Worm (Caenorhabditis elegans) whole organism, midembryonic: Measurements from ENCODE around the gene clec-223.
"Not testable (repeated sequence)": the region's sequence is repeated elsewhere in the genome, so short reads cannot be mapped to it uniquely, and the experiment has no call there.

Source experiments
- T22C8.4 ChIP-seq: fragments of 200-800 bp; sonication (Bioruptor generic); IDR thresholded peaks from 2 replicates; pipeline ENCODE4 v1.3.6; 2022; ENCODE audit warnings: missing genetic modification characterization, missing compliant biosample characterization
- cog-1 ChIP-seq: sonication (generic microtip); optimal IDR thresholded peaks from 2 replicates; lab custom pipeline; 2016; ENCODE audit warnings: missing genetic modification characterization, missing compliant biosample characterization
- flt-1 ChIP-seq: fragments of 200-800 bp; sonication (Bioruptor generic); IDR thresholded peaks from 2 replicates; pipeline ENCODE4 v1.3.6; 2022; ENCODE audit warnings: missing genetic modification characterization, missing compliant biosample characterization
- klf-2 ChIP-seq: fragments of 200-800 bp; sonication (Bioruptor generic); conservative IDR thresholded peaks from 2 replicates; pipeline ENCODE4 v1.3.6; 2022; ENCODE audit warnings: missing genetic modification reagents, missing genetic modification characterization, missing compliant biosample characterization
- med-1 ChIP-seq: sonication (generic microtip); optimal IDR thresholded peaks from 2 replicates; lab custom pipeline; 2017; ENCODE audit warnings: missing genetic modification characterization, mild to moderate bottlenecking, missing compliant biosample characterization, antibody characterized with exemption, missing genetic modification reagents; ENCODE audit not compliant: insufficient read depth
- ref-1 ChIP-seq: fragments of 200-800 bp; sonication (Bioruptor generic); conservative IDR thresholded peaks from 2 replicates; pipeline ENCODE4 v1.3.6; 2022; ENCODE audit warnings: missing genetic modification reagents, missing genetic modification characterization, missing compliant biosample characterization
- tab-1 ChIP-seq: fragments of 200-800 bp; sonication (Bioruptor generic); IDR thresholded peaks from 2 replicates; pipeline ENCODE4 v1.3.6; 2022; ENCODE audit warnings: missing genetic modification characterization, missing compliant biosample characterization
- ztf-23 ChIP-seq: fragments of 200-800 bp; sonication (Bioruptor generic); IDR thresholded peaks from 2 replicates; pipeline ENCODE4 v1.3.6; 2022; ENCODE audit warnings: missing genetic modification reagents, missing genetic modification characterization, missing compliant biosample characterization
- ztf-29 ChIP-seq: fragments of 200-800 bp; sonication (Bioruptor generic); IDR thresholded peaks from 2 replicates; pipeline ENCODE4 v1.3.6; 2022; ENCODE audit warnings: missing genetic modification reagents, missing genetic modification characterization, missing compliant biosample characterization

The clec-223 gene

DNA sequence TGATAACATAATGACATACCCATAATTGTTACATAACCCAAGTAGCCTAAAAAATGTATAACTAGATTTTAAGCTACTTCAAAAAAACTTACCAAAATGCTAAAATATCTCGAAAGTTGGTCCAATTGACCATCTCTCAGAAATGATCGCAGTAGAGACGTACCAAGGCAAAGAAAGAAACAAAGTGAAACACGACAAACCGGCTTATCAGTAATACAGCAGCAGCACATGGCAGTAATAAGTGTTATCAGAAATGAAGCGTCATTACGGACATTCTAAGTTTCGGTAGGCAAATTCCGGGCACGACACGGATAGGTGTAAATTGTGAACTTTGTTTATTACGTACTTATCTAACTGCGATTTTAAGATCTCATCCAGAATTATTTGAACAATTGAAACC lies 7.5 kb upstream of the clec-223 start, which contains the start of gene cln-3.1:
Gene cln-3.1 (minus strand): TSS at position 171 of the 400 bp plus-strand sequence.
- TF ChIP-seq klf-2 (GFP tag; lab: Robert Waterston, UW) (no peak), ztf-29 (GFP tag; lab: Robert Waterston, UW) (no peak), ref-1 (no peak), tab-1 (GFP tag; lab: Robert Waterston, UW) (no peak), cog-1 (tag; lab: Kevin White, UChicago) (no peak)

DNA sequence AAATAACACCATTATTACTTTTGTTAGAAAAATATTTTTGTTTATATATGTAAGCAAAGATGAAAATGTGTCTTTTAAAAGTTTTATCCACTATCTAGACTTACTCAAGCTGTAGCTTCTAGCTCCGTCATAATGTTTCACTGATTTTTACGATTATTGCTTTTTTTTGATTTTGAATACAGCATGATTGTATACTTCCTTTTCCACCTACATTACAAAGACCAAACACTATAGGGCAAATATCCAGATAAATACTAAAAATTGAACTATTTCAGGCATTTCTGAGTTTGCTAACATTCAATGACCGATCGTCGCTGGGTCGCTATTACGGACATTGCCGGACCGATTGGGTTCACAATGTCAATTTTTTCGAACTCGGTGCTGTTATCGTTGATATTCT lies 6.3 kb upstream of the clec-223 start, which contains the start of gene str-116:
Gene str-116 (plus strand): TSS at position 301 of the 400 bp plus-strand sequence.
- TF ChIP-seq tab-1 (GFP tag; lab: Robert Waterston, UW), result no peak

DNA sequence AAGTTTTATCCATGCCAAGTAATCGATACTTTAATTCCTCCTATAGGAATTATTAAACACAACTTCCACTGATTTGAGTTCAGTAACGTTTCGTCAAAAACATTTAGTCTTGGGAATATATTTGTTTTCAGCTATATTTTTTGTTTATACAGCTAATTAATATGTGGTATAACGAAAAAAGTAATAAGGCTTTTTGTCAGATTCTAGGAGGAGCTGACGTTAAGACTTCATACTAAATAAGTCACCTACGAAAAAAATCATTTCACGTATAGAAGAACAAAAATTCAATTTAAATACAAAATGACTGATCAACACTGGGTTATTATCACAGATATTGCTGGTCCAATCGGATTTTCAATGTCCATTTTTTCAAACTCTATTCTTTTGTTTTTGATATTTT lies 4.2 kb upstream of the clec-223 start, which contains the start of gene str-115:
Gene str-115 (plus strand): TSS at position 301 of the 400 bp plus-strand sequence.
- TF ChIP-seq med-1 (no peak), ref-1 (no peak), tab-1 (GFP tag; lab: Robert Waterston, UW) (no peak), flt-1 (no peak), klf-2 (GFP tag; lab: Robert Waterston, UW) (no peak), ztf-23 (GFP tag; lab: Robert Waterston, UW) (no peak), ztf-29 (GFP tag; lab: Robert Waterston, UW) (no peak), cog-1 (tag; lab: Kevin White, UChicago) (no peak), T22C8.4 (no peak)

DNA sequence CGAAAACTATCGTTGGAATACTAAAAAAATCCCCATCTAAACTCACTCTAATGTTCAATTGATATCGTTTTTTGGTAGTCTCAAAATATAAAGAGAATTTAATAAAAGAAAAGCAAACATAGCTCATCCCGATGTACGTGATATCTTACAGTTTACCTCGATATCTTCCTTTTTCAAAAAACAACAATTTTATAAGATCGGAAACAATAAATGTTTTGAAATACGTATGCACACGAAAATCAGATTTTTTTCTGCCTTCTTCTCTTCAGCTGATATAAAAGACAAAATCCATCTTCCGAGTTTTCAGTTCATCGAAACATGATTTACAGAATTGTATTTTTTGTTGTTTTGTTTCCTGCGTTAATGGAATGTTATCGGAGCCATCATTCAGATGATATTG lies 1.9 kb upstream of the clec-223 start, which contains the start of gene clec-222:
Gene clec-222 (plus strand): TSS at position 301 of the 400 bp plus-strand sequence.
- TF ChIP-seq med-1 (no peak), flt-1 (no peak), cog-1 (tag; lab: Kevin White, UChicago) (no peak), T22C8.4 (no peak), ztf-29 (GFP tag; lab: Robert Waterston, UW) (no peak), ztf-23 (GFP tag; lab: Robert Waterston, UW) (no peak), ref-1 (no peak), tab-1 (GFP tag; lab: Robert Waterston, UW) (no peak), klf-2 (GFP tag; lab: Robert Waterston, UW) (no peak)

DNA sequence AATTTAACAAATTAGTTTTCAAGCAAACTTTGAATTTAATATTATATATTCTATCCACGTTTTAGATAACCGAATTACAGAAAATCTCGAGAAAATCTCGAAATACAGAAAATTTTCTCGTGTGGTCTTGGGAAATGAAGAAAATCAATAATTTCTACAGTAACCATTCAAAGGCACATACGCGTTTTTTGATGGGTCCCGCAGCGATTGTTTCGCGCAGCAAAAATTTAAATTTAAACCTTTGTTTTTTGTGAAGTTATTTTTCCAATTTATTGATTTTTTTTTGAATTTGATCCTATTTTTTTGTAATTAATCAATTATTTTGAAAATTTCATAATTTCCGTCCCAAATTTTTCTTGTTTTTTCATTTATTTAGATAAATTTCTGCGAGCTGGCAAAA lies 6.6 kb downstream of the clec-223 start:
- TF ChIP-seq ref-1, result no peak
- TF ChIP-seq T22C8.4, result peak; percentile 62

DNA sequence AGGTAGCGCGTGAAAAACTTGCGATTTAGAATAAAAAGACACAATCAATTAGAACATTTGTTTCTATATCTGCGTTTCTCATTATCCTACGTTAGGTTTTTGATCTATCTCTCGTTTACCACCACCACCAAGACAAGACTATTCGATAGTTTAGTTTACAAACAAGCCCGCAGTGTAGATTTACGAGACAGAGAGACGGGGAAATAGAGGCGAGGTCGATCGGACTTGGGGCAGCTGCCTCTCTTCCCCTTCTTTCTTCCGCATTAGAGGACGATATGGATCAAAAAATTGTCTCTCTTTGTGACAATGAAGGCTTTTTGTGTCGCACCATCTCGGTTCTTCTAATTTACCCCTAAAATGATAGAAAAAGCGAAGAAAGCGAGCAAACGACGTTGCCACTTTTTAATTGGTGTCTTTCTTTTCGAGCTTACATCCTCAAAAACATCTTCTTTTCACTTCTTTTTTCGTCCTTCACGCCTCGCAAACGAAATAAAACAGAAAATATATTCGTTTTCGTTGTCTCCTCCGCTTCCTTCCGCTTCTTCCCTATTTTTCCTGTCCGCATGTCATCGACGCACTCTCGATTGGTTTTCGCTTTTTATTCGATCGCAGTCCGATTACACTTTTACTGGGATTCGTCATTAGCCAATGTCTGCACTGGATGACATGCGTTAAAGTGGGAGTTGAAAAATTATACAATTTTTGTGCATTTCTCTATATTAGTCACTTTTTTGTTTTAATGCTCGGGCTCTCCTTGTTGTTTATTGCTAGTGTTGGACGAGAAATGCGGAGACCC lies 8.7 kb downstream of the clec-223 start:
- TF ChIP-seq T22C8.4, result no peak
- 0 out of 2 replicates have a peak, but pooled peaks have one; percentile 11 for TF ChIP-seq ztf-29 (GFP tag; lab: Robert Waterston, UW)
- TF ChIP-seq ztf-23 (GFP tag; lab: Robert Waterston, UW), result no peak
- TF ChIP-seq cog-1 (tag; lab: Kevin White, UChicago), result peak; percentile 55
- no peak for TF ChIP-seq med-1
- TF ChIP-seq klf-2 (GFP tag; lab: Robert Waterston, UW), result no peak
- no peak for TF ChIP-seq tab-1 (GFP tag; lab: Robert Waterston, UW)
- TF ChIP-seq flt-1, result no peak
- no peak for TF ChIP-seq ref-1

DNA sequence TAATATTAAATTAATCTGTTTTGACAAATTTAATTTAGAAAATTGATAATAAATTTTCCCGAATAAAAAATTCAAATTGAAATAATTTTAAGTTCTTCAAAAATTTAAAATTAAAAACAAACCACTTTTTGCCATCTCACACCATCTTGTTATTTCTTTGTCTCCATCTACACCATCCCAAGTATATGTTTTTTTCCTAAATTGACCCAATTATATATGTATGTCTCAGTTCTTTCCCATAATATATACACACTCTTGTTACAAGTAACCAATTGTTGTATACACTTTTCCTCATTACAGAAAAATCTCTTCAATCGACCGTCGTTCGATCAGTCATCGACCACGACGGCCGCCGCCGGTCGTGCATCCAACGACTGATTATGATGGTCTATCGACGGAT lies 9.3 kb downstream of the clec-223 start, which contains the start of gene gly-20:
Gene gly-20 (plus strand): TSS at position 301 of the 400 bp plus-strand sequence.
- no peak for TF ChIP-seq tab-1 (GFP tag; lab: Robert Waterston, UW)
- no peak for TF ChIP-seq ref-1
- no peak for TF ChIP-seq cog-1 (tag; lab: Kevin White, UChicago)
- no peak for TF ChIP-seq ztf-29 (GFP tag; lab: Robert Waterston, UW)
- no peak for TF ChIP-seq T22C8.4
- TF ChIP-seq ztf-23 (GFP tag; lab: Robert Waterston, UW), result no peak
- TF ChIP-seq med-1, result no peak
- TF ChIP-seq flt-1, result no peak
- TF ChIP-seq klf-2 (GFP tag; lab: Robert Waterston, UW), result no peak

DNA sequence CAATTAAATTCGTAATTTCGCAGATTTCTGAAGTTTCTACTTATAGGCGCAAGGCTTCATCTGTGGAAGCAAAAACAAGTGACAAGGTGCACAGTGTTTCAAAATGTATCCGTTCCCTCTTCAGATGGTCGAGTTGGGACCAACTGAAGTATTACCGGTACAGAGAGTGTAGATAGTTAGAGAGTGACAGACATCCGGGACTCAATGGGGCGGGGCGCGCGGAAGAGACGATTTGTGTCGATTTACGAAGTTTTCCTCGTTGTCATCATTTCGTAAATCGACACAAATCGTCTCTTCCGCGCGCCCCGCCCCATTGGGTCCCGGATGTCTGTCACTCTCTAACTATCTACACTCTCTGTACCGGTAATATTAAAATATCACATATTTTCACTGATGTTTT lies 13.2 kb downstream of the clec-223 start, which contains the start of gene C03E10.3:
Gene C03E10.3 (plus strand): TSS at position 301 of the 400 bp plus-strand sequence.
- TF ChIP-seq flt-1; klf-2 (GFP tag; lab: Robert Waterston, UW); ztf-23 (GFP tag; lab: Robert Waterston, UW): not testable (repeated sequence)

DNA sequence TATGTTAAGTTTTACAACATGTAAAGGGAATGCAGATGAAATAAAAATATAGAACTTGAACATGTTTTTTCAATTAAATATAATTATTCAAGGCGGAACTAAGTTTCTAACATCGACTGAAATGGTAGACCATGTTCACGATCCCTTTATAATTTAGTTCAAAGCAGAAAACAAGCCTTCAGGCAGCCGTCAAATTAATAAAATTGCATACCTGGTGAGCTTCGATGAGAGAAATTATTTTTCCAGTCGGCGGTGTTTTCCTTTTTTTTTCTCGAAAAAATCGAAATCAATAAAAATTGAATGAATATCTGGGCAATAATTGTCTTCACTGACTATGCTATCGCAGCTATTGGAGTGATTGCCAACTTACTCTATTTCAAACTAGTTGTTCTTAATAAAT lies 17.9 kb downstream of the clec-223 start, which contains the start of gene C03E10.1:
Gene C03E10.1 (plus strand): TSS at position 301 of the 400 bp plus-strand sequence.
- TF ChIP-seq tab-1 (GFP tag; lab: Robert Waterston, UW) (no peak), ref-1 (no peak), ztf-29 (GFP tag; lab: Robert Waterston, UW) (no peak), cog-1 (tag; lab: Kevin White, UChicago) (no peak), ztf-23 (GFP tag; lab: Robert Waterston, UW) (no peak), klf-2 (GFP tag; lab: Robert Waterston, UW) (no peak), med-1 (no peak), T22C8.4 (no peak), flt-1 (no peak)

DNA sequence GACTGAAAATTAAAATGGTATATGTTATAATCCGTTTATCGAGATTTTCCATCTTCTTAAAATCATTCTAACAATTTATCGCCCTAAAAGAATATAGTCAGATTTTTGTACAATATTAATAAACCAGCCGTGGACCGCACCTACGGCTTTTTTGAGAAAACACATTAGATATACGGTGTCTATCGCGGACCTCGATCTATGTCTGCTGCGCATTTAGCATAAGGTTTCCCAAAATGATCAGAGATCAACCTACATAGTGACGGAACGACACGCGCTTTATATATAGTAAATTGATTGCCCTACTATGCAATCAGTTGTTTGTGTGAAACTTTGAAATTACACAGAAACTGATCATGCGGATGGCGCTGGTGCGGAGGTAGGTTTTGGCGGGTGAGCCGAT lies 19.7 kb downstream of the clec-223 start:
- TF ChIP-seq klf-2 (GFP tag; lab: Robert Waterston, UW) (no peak), ref-1 (no peak), ztf-29 (GFP tag; lab: Robert Waterston, UW) (no peak), tab-1 (GFP tag; lab: Robert Waterston, UW) (no peak), med-1 (no peak), T22C8.4 (no peak), ztf-23 (GFP tag; lab: Robert Waterston, UW) (no peak), cog-1 (tag; lab: Kevin White, UChicago) (no peak), flt-1 (no peak)
